Worm (Caenorhabditis elegans): ENCODE results near the gene F55F10.1.

F55F10.1 gene

DNA sequence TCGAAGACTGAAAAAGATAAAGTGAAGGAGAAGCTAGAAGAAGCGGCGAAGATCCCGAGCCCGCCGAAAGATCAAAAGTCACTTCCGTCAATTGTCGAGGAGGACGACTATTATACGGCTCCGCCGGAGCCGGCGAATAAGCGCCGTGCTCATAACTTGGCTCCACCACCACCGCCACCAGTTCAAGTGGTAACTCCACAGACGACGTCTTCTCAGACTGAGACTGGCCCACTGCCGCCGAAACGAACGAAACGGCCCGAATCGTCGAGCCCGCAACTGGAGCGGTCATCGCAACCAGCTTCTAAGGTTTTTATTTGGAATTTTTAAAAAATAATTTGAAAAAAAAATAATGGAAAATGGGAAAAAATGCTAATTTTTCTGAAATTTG lies 51.3 kb downstream of the F55F10.1 start:
- TF ChIP-seq blmp-1 (tag; optimal IDR thresholded peaks at IDR 0.05; ENCODE audit: insufficient read depth) (no peak), mdl-1 (tag; optimal IDR thresholded peaks at IDR 0.05) (no peak), ztf-11 (tag; optimal IDR thresholded peaks at IDR 0.05) (no peak), unc-62 (GFP tag; optimal IDR thresholded peaks at IDR 0.05) (no peak)

DNA sequence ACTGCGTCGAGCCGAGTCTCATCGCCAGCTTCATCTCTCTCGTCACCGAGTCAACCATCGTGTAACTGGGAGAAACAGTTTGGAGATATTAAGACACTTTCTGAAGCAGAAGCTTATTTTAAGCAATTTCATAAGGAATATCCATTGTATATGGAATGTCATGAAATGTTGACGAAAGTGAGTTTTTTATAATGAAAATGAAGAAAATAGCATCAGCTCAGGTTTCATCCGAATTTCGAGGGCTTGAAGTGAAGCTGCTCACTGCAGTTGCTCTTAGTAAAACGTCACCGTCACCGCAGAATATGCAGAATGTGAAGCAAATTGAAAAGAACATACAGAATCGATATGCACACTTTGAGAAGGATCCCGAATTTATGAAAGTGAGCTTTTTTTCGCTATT lies 52.5 kb downstream of the F55F10.1 start:
- TF ChIP-seq ztf-4 (tag; optimal IDR thresholded peaks at IDR 0.05) (no peak), nhr-6 (tag; optimal IDR thresholded peaks at IDR 0.05) (no peak), nhr-12 (tag; optimal IDR thresholded peaks at IDR 0.05) (no peak), skn-1 (tag; optimal IDR thresholded peaks at IDR 0.05) (no peak), unc-39 (tag; optimal IDR thresholded peaks at IDR 0.05) (no peak), ceh-16 (tag; optimal IDR thresholded peaks at IDR 0.05) (no peak), sem-4 (tag; optimal IDR thresholded peaks at IDR 0.05) (no peak), mab-5 (tag; optimal IDR thresholded peaks at IDR 0.05) (no peak), unc-55 (GFP tag; optimal IDR thresholded peaks at IDR 0.05) (no peak), zag-1 (tag; optimal IDR thresholded peaks at IDR 0.05) (no peak), nhr-25 (tag; optimal IDR thresholded peaks at IDR 0.05) (no peak), sma-9 (GFP tag; optimal IDR thresholded peaks at IDR 0.05) (no peak), sma-9 (tag; optimal IDR thresholded peaks at IDR 0.05) (no peak), alr-1 (tag; optimal IDR thresholded peaks at IDR 0.05) (no peak), mbf-1 (tag; optimal IDR thresholded peaks at IDR 0.05) (no peak), elt-3 (tag; optimal IDR thresholded peaks at IDR 0.05) (no peak), peb-1 (tag; optimal IDR thresholded peaks at IDR 0.05) (no peak), nhr-21 (tag; optimal IDR thresholded peaks at IDR 0.05) (no peak), R02D3.7 (tag; optimal IDR thresholded peaks at IDR 0.05) (no peak), elt-1 (tag; optimal IDR thresholded peaks at IDR 0.05) (no peak)

DNA sequence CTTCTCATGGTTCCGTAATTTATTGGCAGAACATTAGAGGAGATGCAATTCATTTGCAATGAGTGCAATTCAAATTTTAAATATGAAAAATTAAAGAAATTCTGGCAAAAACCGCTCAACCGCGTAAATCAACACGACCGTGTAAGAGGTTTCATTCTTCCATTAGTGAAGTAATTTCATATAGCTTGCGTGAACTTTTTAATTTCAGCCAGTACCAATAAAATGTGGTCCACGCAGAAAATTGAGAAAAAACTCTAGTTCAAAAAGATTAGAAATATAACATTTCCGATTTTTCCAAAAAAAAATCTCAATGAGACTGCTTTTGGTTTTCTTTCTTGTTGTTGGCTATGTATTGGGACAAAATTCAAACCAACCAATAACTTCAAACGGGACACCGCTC lies 61.4 kb downstream of the F55F10.1 start, which contains the start of gene clec-175:
Gene clec-175, plus strand, starts transcription at position 301 of the 400 bp plus-strand sequence.
- TF ChIP-seq nhr-10 (tag; optimal IDR thresholded peaks at IDR 0.05) (no peak), mdl-1 (tag; optimal IDR thresholded peaks at IDR 0.05) (no peak), nhr-77 (tag; optimal IDR thresholded peaks at IDR 0.05) (no peak), lin-11 (tag; optimal IDR thresholded peaks at IDR 0.05) (no peak), F13H6.1 (tag; optimal IDR thresholded peaks at IDR 0.05) (no peak), skn-1 (tag; optimal IDR thresholded peaks at IDR 0.05) (no peak), ceh-82 (tag; optimal IDR thresholded peaks at IDR 0.05) (no peak)

DNA sequence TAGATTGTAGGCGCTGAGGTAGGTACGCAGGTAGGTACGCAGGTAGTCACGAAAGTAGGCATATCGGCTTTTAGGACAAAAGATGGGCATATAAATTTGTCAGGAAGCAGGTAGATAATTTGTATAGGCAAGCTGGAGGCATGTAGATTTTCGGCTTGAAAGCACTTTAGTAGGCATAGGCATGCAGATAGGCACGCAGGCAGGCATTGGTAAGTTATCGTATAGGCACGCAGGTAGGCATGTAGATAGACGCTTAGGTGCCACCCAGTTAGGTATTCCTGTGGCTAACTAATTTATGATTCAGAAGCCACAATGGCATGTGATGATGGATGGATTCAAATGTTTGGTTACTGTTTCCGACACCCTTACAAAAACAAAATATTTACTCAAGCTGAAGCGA lies 62.4 kb downstream of the F55F10.1 start:
- TF ChIP-seq ama-1 (optimal IDR thresholded peaks at IDR 0.05) = no peak
- no peak for TF ChIP-seq nhr-11 (tag; optimal IDR thresholded peaks at IDR 0.05)
- TF ChIP-seq Y55F3AM.14 (GFP tag; optimal IDR thresholded peaks at IDR 0.05) = no peak
- TF ChIP-seq ztf-1 (GFP tag; conservative IDR thresholded peaks at IDR 0.05) = no peak
- no peak for TF ChIP-seq crh-2 (tag; optimal IDR thresholded peaks at IDR 0.05)
- no peak for TF ChIP-seq lin-11 (tag; optimal IDR thresholded peaks at IDR 0.05)

DNA sequence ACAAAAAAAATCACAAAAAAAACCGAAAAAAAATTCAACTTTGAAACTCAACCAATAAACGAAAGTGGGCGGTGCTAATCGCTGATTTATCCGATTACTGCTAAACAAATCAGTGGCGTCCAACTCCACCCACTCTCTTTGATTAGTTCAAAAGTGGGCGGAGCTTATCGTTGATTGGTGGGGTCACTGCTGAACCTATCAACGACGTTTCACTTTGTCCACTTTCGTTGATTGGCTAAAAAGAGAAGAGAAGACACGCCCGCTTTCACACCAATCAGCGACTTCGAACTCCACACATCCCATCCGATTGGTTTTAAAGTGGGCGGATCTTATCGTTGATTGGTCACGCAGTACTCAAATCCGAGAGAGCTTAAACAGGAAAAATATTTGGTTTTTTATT lies 63.2 kb downstream of the F55F10.1 start:
- TF ChIP-seq nhr-11 (tag; optimal IDR thresholded peaks at IDR 0.05) (no peak), lin-11 (tag; optimal IDR thresholded peaks at IDR 0.05) (no peak), mbf-1 (tag; optimal IDR thresholded peaks at IDR 0.05) (no peak), ztf-4 (tag; optimal IDR thresholded peaks at IDR 0.05) (no peak), nhr-6 (tag; optimal IDR thresholded peaks at IDR 0.05) (no peak), snpc-4 (tag; optimal IDR thresholded peaks at IDR 0.05) (no peak), ceh-82 (tag; optimal IDR thresholded peaks at IDR 0.05) (no peak), lin-13 (GFP tag; optimal IDR thresholded peaks at IDR 0.05) (no peak), skn-1 (tag; optimal IDR thresholded peaks at IDR 0.05) (no peak), ZK546.5 (tag; optimal IDR thresholded peaks at IDR 0.05) (no peak), lsy-2 (tag; optimal IDR thresholded peaks at IDR 0.05) (no peak), ztf-11 (tag; optimal IDR thresholded peaks at IDR 0.05) (no peak), nhr-77 (tag; optimal IDR thresholded peaks at IDR 0.05) (no peak), elt-3 (tag; optimal IDR thresholded peaks at IDR 0.05) (no peak)
